Fruit fly (Drosophila melanogaster) whole organism, embryonic: ENCODE data around the gene scaf6.

Source experiments
- Aef1 ChIP-seq: fragments of 200-800 bp; sonication (Bioruptor generic); IDR thresholded peaks from 3 replicates; pipeline ENCODE4 v1.3.6; 2022; ENCODE audit warnings: missing biosample characterization, missing genetic modification characterization
- Atf3 ChIP-seq: fragments of 200-800 bp; sonication (Bioruptor generic); optimal IDR thresholded peaks from 3 replicates; lab custom pipeline; 2016; ENCODE audit warnings: missing biosample characterization, missing genetic modification characterization
- BtbVII ChIP-seq: fragments of 200-800 bp; sonication (Bioruptor generic); optimal IDR thresholded peaks from 3 replicates; lab custom pipeline; 2017; ENCODE audit warnings: missing biosample characterization, mild to moderate bottlenecking, missing genetic modification characterization
- CG10147 ChIP-seq: fragments of 200-800 bp; sonication (Bioruptor generic); optimal IDR thresholded peaks from 2 replicates; lab custom pipeline; 2019; ENCODE audit warnings: missing biosample characterization, mild to moderate bottlenecking, missing genetic modification characterization, moderate library complexity
- CG10209 ChIP-seq: fragments of 200-800 bp; sonication (Bioruptor generic); optimal IDR thresholded peaks from 3 replicates; lab custom pipeline; 2017; ENCODE audit warnings: missing biosample characterization, mild to moderate bottlenecking, missing genetic modification characterization, missing genetic modification reagents
- CG10543 ChIP-seq: fragments of 200-800 bp; sonication (Bioruptor generic); optimal IDR thresholded peaks from 3 replicates; lab custom pipeline; 2017; ENCODE audit warnings: missing biosample characterization, mild to moderate bottlenecking, missing genetic modification characterization, moderate library complexity
- CG12104 ChIP-seq: fragments of 200-800 bp; sonication (Bioruptor generic); optimal IDR thresholded peaks from 3 replicates; lab custom pipeline; 2016; ENCODE audit warnings: missing biosample characterization, missing genetic modification characterization
- CG12942 ChIP-seq: fragments of 200-800 bp; sonication (Bioruptor generic); optimal IDR thresholded peaks from 3 replicates; lab custom pipeline; 2016; ENCODE audit warnings: missing biosample characterization, missing genetic modification characterization
- CG17385 ChIP-seq: fragments of 200-800 bp; sonication (Bioruptor generic); optimal IDR thresholded peaks from 3 replicates; lab custom pipeline; 2018; ENCODE audit warnings: missing biosample characterization, mild to moderate bottlenecking, missing genetic modification characterization
- CG18011 ChIP-seq: fragments of 200-800 bp; sonication (Bioruptor generic); optimal IDR thresholded peaks from 2 replicates; lab custom pipeline; 2017; ENCODE audit warnings: missing biosample characterization, missing genetic modification characterization, mild to moderate bottlenecking, moderate library complexity, missing genotype
- CG2202 ChIP-seq: fragments of 200-800 bp; sonication (Bioruptor generic); optimal IDR thresholded peaks from 2 replicates; lab custom pipeline; 2018; ENCODE audit warnings: missing biosample characterization, mild to moderate bottlenecking, missing genetic modification characterization
- CG2889 ChIP-seq: fragments of 200-800 bp; sonication (Bioruptor generic); IDR thresholded peaks from 3 replicates; pipeline ENCODE4 v1.3.6; 2022; ENCODE audit warnings: missing biosample characterization, missing genetic modification characterization
- CG31224 ChIP-seq: fragments of 200-800 bp; sonication (Bioruptor generic); IDR thresholded peaks from 2 replicates; pipeline ENCODE4 v1.3.6; 2022; ENCODE audit warnings: missing biosample characterization, missing genetic modification characterization
- CG32532 ChIP-seq: fragments of 200-800 bp; sonication (Bioruptor generic); IDR thresholded peaks from 2 replicates; pipeline ENCODE4 v1.3.6; 2022; ENCODE audit warnings: missing biosample characterization, missing genetic modification characterization
- CG32772 ChIP-seq: fragments of 200-800 bp; sonication (Bioruptor generic); IDR thresholded peaks from 2 replicates; pipeline ENCODE4 v1.3.6; 2022; ENCODE audit warnings: missing biosample characterization, missing genetic modification characterization
- CG3407 ChIP-seq: fragments of 200-800 bp; sonication (Bioruptor generic); optimal IDR thresholded peaks from 2 replicates; lab custom pipeline; 2018; ENCODE audit warnings: missing biosample characterization, mild to moderate bottlenecking, missing genetic modification characterization
- CG34376 ChIP-seq: fragments of 200-800 bp; sonication (Bioruptor generic); optimal IDR thresholded peaks from 2 replicates; lab custom pipeline; 2018; ENCODE audit warnings: missing biosample characterization, mild to moderate bottlenecking, missing genetic modification characterization
- CG43689 ChIP-seq: fragments of 200-800 bp; sonication (Bioruptor generic); IDR thresholded peaks from 2 replicates; pipeline ENCODE4 v1.3.6; 2022; ENCODE audit warnings: missing biosample characterization, missing genetic modification characterization
- CG4404 ChIP-seq: fragments of 200-800 bp; sonication (Bioruptor generic); IDR thresholded peaks from 2 replicates; pipeline ENCODE4 v1.3.6; 2022; ENCODE audit warnings: missing biosample characterization, missing genetic modification characterization
- CG4730 ChIP-seq: fragments of 200-800 bp; sonication (Bioruptor generic); IDR thresholded peaks from 2 replicates; pipeline ENCODE4 v1.3.6; 2022; ENCODE audit warnings: missing biosample characterization, missing genetic modification characterization
- CG4820 ChIP-seq: fragments of 200-800 bp; sonication (Bioruptor generic); optimal IDR thresholded peaks from 3 replicates; lab custom pipeline; 2016; ENCODE audit warnings: missing biosample characterization, missing genetic modification characterization
- CG7372 ChIP-seq: fragments of 200-800 bp; sonication (Bioruptor generic); IDR thresholded peaks from 2 replicates; pipeline ENCODE4 v1.3.6; 2022; ENCODE audit warnings: missing biosample characterization, missing genetic modification characterization
- CG8290 ChIP-seq, 3 experiments: fragments of 200-800 bp; sonication (Bioruptor generic); optimal IDR thresholded peaks; 2 replicates each; lab custom pipeline; 2016 to 2019; ENCODE audit warnings: missing biosample characterization in 3 of 3, missing genetic modification characterization in 3 of 3, mild to moderate bottlenecking in 2 of 3, moderate library complexity in 1 of 3
- CG9437 ChIP-seq: fragments of 200-800 bp; sonication (Bioruptor generic); optimal IDR thresholded peaks from 2 replicates; lab custom pipeline; 2018; ENCODE audit warnings: missing biosample characterization, mild to moderate bottlenecking, missing genetic modification characterization
- CG9876 ChIP-seq: fragments of 200-800 bp; sonication (Bioruptor generic); optimal IDR thresholded peaks from 2 replicates; lab custom pipeline; 2016; ENCODE audit warnings: missing biosample characterization, missing genetic modification characterization
- Deaf1 ChIP-seq: fragments of 200-800 bp; optimal IDR thresholded peaks from 3 replicates; lab custom pipeline; 2019; ENCODE audit warnings: missing biosample characterization, mild to moderate bottlenecking, missing genetic modification characterization, moderate library complexity
- HLH4C ChIP-seq: fragments of 200-800 bp; sonication (Bioruptor generic); IDR thresholded peaks from 3 replicates; pipeline ENCODE4 v1.3.6; 2022; ENCODE audit warnings: missing biosample characterization, missing genetic modification characterization; ENCODE audit not compliant: partially characterized antibody
- Hand ChIP-seq: fragments of 200-800 bp; sonication (Bioruptor generic); optimal IDR thresholded peaks from 2 replicates; lab custom pipeline; 2017; ENCODE audit warnings: mild to moderate bottlenecking, missing biosample characterization, missing genetic modification reagents, missing genetic modification characterization
- HmgD ChIP-seq: fragments of 200-800 bp; sonication (Bioruptor generic); optimal IDR thresholded peaks from 3 replicates; lab custom pipeline; 2016; ENCODE audit warnings: missing biosample characterization, missing genetic modification characterization
- Hmx ChIP-seq: fragments of 200-800 bp; sonication (Bioruptor generic); optimal IDR thresholded peaks from 2 replicates; lab custom pipeline; 2016; ENCODE audit warnings: missing biosample characterization, missing genetic modification characterization
- Med ChIP-seq: fragments of 200-800 bp; sonication (Bioruptor generic); peaks from one replicate; lab custom pipeline; 2016; ENCODE audit warnings: missing biosample characterization, missing genetic modification characterization, mild to moderate bottlenecking, inconsistent platforms, moderate library complexity
- Nf-YC ChIP-seq: fragments of 200-800 bp; optimal IDR thresholded peaks from 3 replicates; lab custom pipeline; 2019; ENCODE audit warnings: missing biosample characterization, mild to moderate bottlenecking, missing genetic modification characterization, moderate library complexity
- Optix ChIP-seq: fragments of 200-800 bp; sonication (Bioruptor generic); IDR thresholded peaks from 3 replicates; pipeline ENCODE4 v1.3.6; 2022; ENCODE audit warnings: missing biosample characterization, missing genetic modification characterization
- amos ChIP-seq: fragments of 200-800 bp; sonication (Bioruptor generic); IDR thresholded peaks from 2 replicates; pipeline ENCODE4 v1.3.6; 2022; ENCODE audit warnings: missing biosample characterization, missing genetic modification characterization; ENCODE audit not compliant: partially characterized antibody
- cato ChIP-seq: fragments of 200-800 bp; sonication (Bioruptor generic); optimal IDR thresholded peaks from 2 replicates; lab custom pipeline; 2016; ENCODE audit warnings: missing biosample characterization, missing genetic modification characterization, borderline replicate concordance
- cwo ChIP-seq: fragments of 200-800 bp; sonication (Bioruptor generic); optimal IDR thresholded peaks from 3 replicates; lab custom pipeline; 2017; ENCODE audit warnings: missing biosample characterization, missing genetic modification characterization, mild to moderate bottlenecking, moderate library complexity, missing genetic modification reagents
- gcm2 ChIP-seq: fragments of 200-800 bp; sonication (Bioruptor generic); optimal IDR thresholded peaks from 2 replicates; lab custom pipeline; 2016; ENCODE audit warnings: missing biosample characterization, missing genetic modification characterization
- gem ChIP-seq: fragments of 200-800 bp; sonication (Bioruptor generic); optimal IDR thresholded peaks from 2 replicates; lab custom pipeline; 2019; ENCODE audit warnings: missing biosample characterization, mild to moderate bottlenecking, missing genetic modification characterization, moderate library complexity
- grau ChIP-seq: fragments of 200-800 bp; optimal IDR thresholded peaks from 3 replicates; lab custom pipeline; 2019; ENCODE audit warnings: missing biosample characterization, mild to moderate bottlenecking, missing genetic modification characterization, moderate library complexity
- h ChIP-seq: fragments of >200 bp; optimal IDR thresholded peaks from 2 replicates; lab custom pipeline; 2017
- jigr1 ChIP-seq: fragments of 200-800 bp; sonication (Bioruptor generic); IDR thresholded peaks from 3 replicates; pipeline ENCODE4 v1.3.6; 2022; ENCODE audit warnings: missing biosample characterization, missing genetic modification characterization
- pb ChIP-seq: fragments of 200-800 bp; sonication (Bioruptor generic); optimal IDR thresholded peaks from 3 replicates; lab custom pipeline; 2016; ENCODE audit warnings: missing biosample characterization, missing genetic modification characterization
- pho ChIP-seq: fragments of 200-800 bp; sonication (Bioruptor generic); optimal IDR thresholded peaks from 2 replicates; lab custom pipeline; 2016; ENCODE audit warnings: missing biosample characterization, missing genetic modification characterization
- run ChIP-seq: fragments of 200-800 bp; sonication (Bioruptor generic); optimal IDR thresholded peaks from 3 replicates; lab custom pipeline; 2018; ENCODE audit warnings: missing biosample characterization, mild to moderate bottlenecking, missing genetic modification characterization
- sc ChIP-seq, 3 experiments: fragments of >200 bp in 2 of 3; fragments of 200-800 bp in 1 of 3; sonication (Bioruptor generic) in 1 of 3; optimal IDR thresholded peaks; 2 replicates in 2 of 3; 3 replicates in 1 of 3; lab custom pipeline; 2017; ENCODE audit warnings: mild to moderate bottlenecking in 1 of 3, missing biosample characterization in 1 of 3, missing genetic modification characterization in 1 of 3, missing genetic modification reagents in 1 of 3
- sens ChIP-seq: fragments of 200-800 bp; sonication (Bioruptor generic); peaks from one replicate; lab custom pipeline; 2016; ENCODE audit warnings: missing biosample characterization, missing genetic modification characterization
- sug ChIP-seq: fragments of 200-800 bp; optimal IDR thresholded peaks from 2 replicates; lab custom pipeline; 2019; ENCODE audit warnings: missing biosample characterization, mild to moderate bottlenecking, missing genetic modification characterization, moderate library complexity
- unc-4 ChIP-seq: fragments of 200-800 bp; sonication (Bioruptor generic); IDR thresholded peaks from 2 replicates; pipeline ENCODE4 v1.3.6; 2022; ENCODE audit warnings: missing biosample characterization, missing genetic modification characterization; ENCODE audit not compliant: partially characterized antibody
- vfl ChIP-seq: fragments of 200-800 bp; sonication (Bioruptor generic); optimal IDR thresholded peaks from 2 replicates; lab custom pipeline; 2016; ENCODE audit warnings: missing biosample characterization, missing genetic modification characterization
- vvl ChIP-seq: fragments of 200-800 bp; sonication (Bioruptor generic); IDR thresholded peaks from 2 replicates; pipeline ENCODE4 v1.3.6; 2022; ENCODE audit warnings: missing biosample characterization, missing genetic modification characterization

The scaf6 gene

dm6 chr3L:17002140-17002849 is 40.1 kb downstream of the scaf6 start:
- TF ChIP-seq sc (optimal IDR thresholded peaks at IDR 0.05; lab: Kevin White, UChicago): no peak
- no peak for TF ChIP-seq sc (GFP tag; optimal IDR thresholded peaks at IDR 0.05; lab: Kevin White, UChicago)
- TF ChIP-seq gem (tag; lab: Kevin White, UChicago): no peak
- no peak for TF ChIP-seq HmgD (GFP tag; lab: Kevin White, UChicago)
- TF ChIP-seq CG12942 (GFP tag; lab: Kevin White, UChicago): no peak
- peak; percentile 2 for TF ChIP-seq sug (tag; lab: Kevin White, UChicago)
- no peak for TF ChIP-seq h (lab: Kevin White, UChicago)
- peak; percentile 85 for TF ChIP-seq CG10543 (GFP tag; lab: Kevin White, UChicago)
- no peak for TF ChIP-seq amos (GFP tag; lab: Robert Waterston, UW)
- no peak for TF ChIP-seq CG17385
- TF ChIP-seq CG31224 (GFP tag; lab: Robert Waterston, UW): 0 out of 2 replicates have a peak, but pooled peaks have one; percentile 9
- TF ChIP-seq sens (GFP tag; lab: Kevin White, UChicago): peak; percentile 14
- TF ChIP-seq cwo (GFP tag; lab: Kevin White, UChicago): peak; percentile 31
- 0 out of 3 replicates have a peak, but pooled peaks have one; percentile 11 for TF ChIP-seq Optix (GFP tag; lab: Robert Waterston, UW)
- peak; percentile 52 for TF ChIP-seq Med (GFP tag; lab: Kevin White, UChicago)
- no peak for TF ChIP-seq vfl (GFP tag; lab: Kevin White, UChicago)
- TF ChIP-seq gcm2 (GFP tag; lab: Kevin White, UChicago): no peak
- TF ChIP-seq CG32532 (GFP tag; lab: Robert Waterston, UW): 0 out of 2 replicates have a peak, but pooled peaks have one; percentile 14
- TF ChIP-seq CG8290 (GFP tag; optimal IDR thresholded peaks at IDR 0.05; lab: Kevin White, UChicago): no peak
- TF ChIP-seq CG8290 (tag; optimal IDR thresholded peaks at IDR 0.05; lab: Kevin White, UChicago): peak in 1 of 2 experiments; percentile 55
- TF ChIP-seq CG2202 (tag; lab: Kevin White, UChicago): no peak
- no peak for TF ChIP-seq CG3407 (GFP tag; lab: Kevin White, UChicago)
- no peak for TF ChIP-seq vvl
- TF ChIP-seq pho (GFP tag; lab: Kevin White, UChicago): no peak
- peak; percentile 10 for TF ChIP-seq Nf-YC (tag; lab: Kevin White, UChicago)
- TF ChIP-seq CG34376: no peak
- no peak for TF ChIP-seq CG18011
- no peak for TF ChIP-seq Aef1 (GFP tag; lab: Robert Waterston, UW)
- no peak for TF ChIP-seq run (tag; lab: Kevin White, UChicago)
- no peak for TF ChIP-seq CG4404
- TF ChIP-seq cato (GFP tag; lab: Kevin White, UChicago): no peak
- TF ChIP-seq HLH4C (GFP tag; lab: Robert Waterston, UW): no peak
- no peak for TF ChIP-seq CG9876 (GFP tag; lab: Kevin White, UChicago)
- peak; percentile 92 for TF ChIP-seq Deaf1 (tag; lab: Kevin White, UChicago)
- no peak for TF ChIP-seq CG10209 (GFP tag; lab: Kevin White, UChicago)
- no peak for TF ChIP-seq CG12104 (GFP tag; lab: Kevin White, UChicago)
- TF ChIP-seq CG7372 (GFP tag; lab: Robert Waterston, UW): no peak
- no peak for TF ChIP-seq CG9437 (GFP tag; lab: Kevin White, UChicago)
- no peak for TF ChIP-seq unc-4 (GFP tag; lab: Robert Waterston, UW)
- TF ChIP-seq, all 482 proteins: peak for 11

dm6 chr3L:17001055-17001454 is 41.3 kb downstream of the scaf6 start:
- no peak for TF ChIP-seq grau (tag; lab: Kevin White, UChicago)
- TF ChIP-seq BtbVII (GFP tag; lab: Kevin White, UChicago): no peak
- TF ChIP-seq CG4730: no peak
- TF ChIP-seq pb (GFP tag; lab: Kevin White, UChicago): no peak
- TF ChIP-seq CG32772 (GFP tag; lab: Robert Waterston, UW): peak; percentile 57; the same call in 1 of the 2 replicates
- TF ChIP-seq CG43689 (GFP tag; lab: Robert Waterston, UW): no peak
- no peak for TF ChIP-seq CG10147 (GFP tag; lab: Kevin White, UChicago)
- TF ChIP-seq CG2889 (GFP tag; lab: Robert Waterston, UW): no peak
- no peak for TF ChIP-seq Hmx (GFP tag; lab: Kevin White, UChicago)
- TF ChIP-seq CG4820 (GFP tag; lab: Kevin White, UChicago): no peak
- TF ChIP-seq Atf3 (GFP tag; lab: Kevin White, UChicago): no peak
- no peak for TF ChIP-seq Hand (GFP tag; lab: Kevin White, UChicago)
- TF ChIP-seq jigr1 (GFP tag; lab: Robert Waterston, UW): no peak
